Worm (Caenorhabditis elegans): ENCODE data around the gene srab-20.

- no peak for TF ChIP-seq ztf-23 (GFP tag; IDR thresholded peaks at IDR 0.05)
- no peak for TF ChIP-seq T22C8.4 (GFP tag; IDR thresholded peaks at IDR 0.05)
- TF ChIP-seq flt-1 (GFP tag; IDR thresholded peaks at IDR 0.05): no peak
- TF ChIP-seq klf-2 (GFP tag; conservative IDR thresholded peaks at IDR 0.05): no peak
- no peak for TF ChIP-seq ztf-29 (GFP tag; IDR thresholded peaks at IDR 0.05)
- no peak for TF ChIP-seq tab-1 (GFP tag; IDR thresholded peaks at IDR 0.05)
- TF ChIP-seq ref-1 (GFP tag; conservative IDR thresholded peaks at IDR 0.05): no peak
- TF ChIP-seq cog-1 (tag; optimal IDR thresholded peaks at IDR 0.05): no peak
Observed at ce11 chrV:3391005-3391404, 37.8 kb upstream of the srab-20 start.
